Worm (Caenorhabditis elegans) whole organism, L1 larva: ENCODE data around the gene lgc-56.

ENCODE experiments used
- C34B4.2 ChIP-seq: sonication (generic microtip); optimal IDR thresholded peaks from 2 replicates; lab custom pipeline; 2017; ENCODE audit warnings: mild to moderate bottlenecking, missing genetic modification characterization, missing compliant biosample characterization
- ama-1 ChIP-seq: fragments of 150-350 bp; optimal IDR thresholded peaks from 2 replicates; lab custom pipeline; 2014
- ceh-63 ChIP-seq: fragments of 200-800 bp; sonication (Bioruptor generic); optimal IDR thresholded peaks from 2 replicates; lab custom pipeline; 2018; ENCODE audit warnings: mild to moderate bottlenecking, missing genetic modification characterization, missing compliant biosample characterization
- ceh-88 ChIP-seq: fragments of 200-800 bp; sonication (Bioruptor generic); IDR thresholded peaks from 2 replicates; pipeline ENCODE4 v1.3.6; 2022; ENCODE audit warnings: missing genetic modification characterization, missing compliant biosample characterization
- ceh-90 ChIP-seq: sonication (generic microtip); optimal IDR thresholded peaks from 2 replicates; lab custom pipeline; 2016; ENCODE audit warnings: missing genetic modification characterization, missing compliant biosample characterization
- dpl-1 ChIP-seq, 3 experiments: fragments of 150-350 bp in 2 of 3; sonication (generic microtip) in 1 of 3; optimal IDR thresholded peaks; 2 replicates each; lab custom pipeline; 2014 to 2017; ENCODE audit warnings: missing biosample characterization in 3 of 3, missing genetic modification characterization in 3 of 3, missing genetic modification reagents in 3 of 3
- efl-1 ChIP-seq, 4 experiments: fragments of 150-350 bp; optimal IDR thresholded peaks in 3 of 4; peaks in 1 of 4; 1 replicate in 1 of 4; 2 replicates in 3 of 4; lab custom pipeline; 2014; ENCODE audit warnings: missing biosample characterization in 2 of 4, missing genetic modification characterization in 2 of 4, missing genetic modification reagents in 2 of 4
- efl-3 ChIP-seq: fragments of 200-800 bp; sonication (Bioruptor generic); optimal IDR thresholded peaks from 2 replicates; lab custom pipeline; 2018; ENCODE audit warnings: mild to moderate bottlenecking, missing genetic modification characterization, missing compliant biosample characterization
- egl-27 ChIP-seq, 2 experiments: fragments of 150-350 bp in 1 of 2; sonication (generic microtip); optimal IDR thresholded peaks; 3 replicates each; lab custom pipeline; 2017 to 2018; ENCODE audit warnings: missing biosample characterization in 2 of 2, missing genetic modification characterization in 2 of 2, missing genetic modification reagents in 2 of 2
- elt-2 ChIP-seq: sonication (generic microtip); optimal IDR thresholded peaks from 2 replicates; lab custom pipeline; 2016; ENCODE audit warnings: missing genetic modification characterization, mild to moderate bottlenecking, inconsistent platforms, missing compliant biosample characterization, missing genetic modification reagents
- ets-5 ChIP-seq: fragments of 200-800 bp; sonication (Bioruptor generic); IDR thresholded peaks from 2 replicates; pipeline ENCODE4 v1.3.6; 2022; ENCODE audit warnings: missing genetic modification characterization, missing compliant biosample characterization
- fkh-8 ChIP-seq: sonication (generic microtip); optimal IDR thresholded peaks from 2 replicates; lab custom pipeline; 2016; ENCODE audit warnings: mild to moderate bottlenecking, missing genetic modification characterization, missing compliant biosample characterization
- fos-1 ChIP-seq: fragments of 150-350 bp; optimal IDR thresholded peaks from 2 replicates; lab custom pipeline; 2014; ENCODE audit warnings: missing biosample characterization, missing genetic modification characterization
- grh-1 ChIP-seq: fragments of 200-800 bp; sonication (Bioruptor generic); IDR thresholded peaks from 2 replicates; pipeline ENCODE4 v1.3.6; 2022; ENCODE audit warnings: missing genetic modification reagents, missing genetic modification characterization, missing compliant biosample characterization
- hlh-17 ChIP-seq: fragments of 200-800 bp; sonication (Bioruptor generic); optimal IDR thresholded peaks from 2 replicates; lab custom pipeline; 2018; ENCODE audit warnings: missing genetic modification characterization, mild to moderate bottlenecking, missing compliant biosample characterization, moderate library complexity, borderline replicate concordance
- irx-1 ChIP-seq: sonication (generic microtip); optimal IDR thresholded peaks from 2 replicates; lab custom pipeline; 2016; ENCODE audit warnings: missing genetic modification characterization, missing compliant biosample characterization
- isw-1 ChIP-seq: fragments of 200-800 bp; sonication (Bioruptor generic); IDR thresholded peaks from 2 replicates; pipeline ENCODE4 v1.3.6; 2022; ENCODE audit warnings: missing genetic modification characterization, missing compliant biosample characterization
- lin-14 ChIP-seq: fragments of 200-800 bp; sonication (Bioruptor generic); optimal IDR thresholded peaks from 2 replicates; lab custom pipeline; 2018; ENCODE audit warnings: mild to moderate bottlenecking, missing genetic modification characterization, moderate library complexity, missing compliant biosample characterization
- lin-15B ChIP-seq: fragments of 150-350 bp; sonication (generic microtip); optimal IDR thresholded peaks from 3 replicates; lab custom pipeline; 2014; ENCODE audit warnings: missing biosample characterization, missing genetic modification characterization
- lin-35 ChIP-seq, 2 experiments: fragments of 150-350 bp; optimal IDR thresholded peaks; 2 replicates each; lab custom pipeline; 2014; ENCODE audit warnings: missing biosample characterization in 2 of 2, missing genetic modification characterization in 2 of 2, missing genetic modification reagents in 2 of 2
- lin-39 ChIP-seq: fragments of 150-350 bp; optimal IDR thresholded peaks from 2 replicates; lab custom pipeline; 2014; ENCODE audit warnings: missing biosample characterization, missing genetic modification reagents, missing genetic modification characterization
- mab-9 ChIP-seq: fragments of 200-800 bp; sonication (Bioruptor generic); IDR thresholded peaks from 2 replicates; pipeline ENCODE4 v1.3.6; 2022; ENCODE audit warnings: missing genetic modification reagents, missing genetic modification characterization, missing compliant biosample characterization
- mef-2 ChIP-seq: fragments of 150-350 bp; optimal IDR thresholded peaks from 2 replicates; lab custom pipeline; 2014; ENCODE audit warnings: missing biosample characterization, missing genetic modification characterization
- mep-1 ChIP-seq: fragments of 150-350 bp; optimal IDR thresholded peaks from 2 replicates; lab custom pipeline; 2014; ENCODE audit warnings: missing biosample characterization, missing genetic modification characterization
- nhr-11 ChIP-seq: fragments of 150-350 bp; optimal IDR thresholded peaks from 2 replicates; lab custom pipeline; 2014; ENCODE audit warnings: missing biosample characterization, missing genetic modification characterization
- nhr-12 ChIP-seq: sonication (generic microtip); optimal IDR thresholded peaks from 2 replicates; lab custom pipeline; 2017; ENCODE audit warnings: missing biosample characterization, missing genetic modification characterization
- nhr-20 ChIP-seq: sonication (generic microtip); optimal IDR thresholded peaks from 2 replicates; lab custom pipeline; 2016; ENCODE audit warnings: mild to moderate bottlenecking, missing genetic modification characterization, missing compliant biosample characterization
- nhr-237 ChIP-seq: fragments of 150-350 bp; optimal IDR thresholded peaks from 2 replicates; lab custom pipeline; 2014; ENCODE audit warnings: missing biosample characterization, missing genetic modification characterization
- nhr-28 ChIP-seq: fragments of 150-350 bp; optimal IDR thresholded peaks from 2 replicates; lab custom pipeline; 2014; ENCODE audit warnings: missing biosample characterization, missing genetic modification characterization
- nhr-77 ChIP-seq: fragments of 150-350 bp; optimal IDR thresholded peaks from 2 replicates; lab custom pipeline; 2014; ENCODE audit warnings: missing biosample characterization, missing genetic modification characterization
- pag-3 ChIP-seq: sonication (generic microtip); optimal IDR thresholded peaks from 2 replicates; lab custom pipeline; 2017; ENCODE audit warnings: missing genetic modification characterization, mild to moderate bottlenecking, missing compliant biosample characterization, antibody characterized with exemption, borderline replicate concordance; ENCODE audit not compliant: insufficient read depth
- pax-3 ChIP-seq: fragments of 200-800 bp; sonication (Bioruptor generic); optimal IDR thresholded peaks from 2 replicates; lab custom pipeline; 2018; ENCODE audit warnings: mild to moderate bottlenecking, missing genetic modification characterization, moderate library complexity, missing compliant biosample characterization
- rnt-1 ChIP-seq: sonication (generic microtip); optimal IDR thresholded peaks from 2 replicates; lab custom pipeline; 2016; ENCODE audit warnings: mild to moderate bottlenecking, missing genetic modification characterization, moderate library complexity, missing compliant biosample characterization
- sox-4 ChIP-seq: sonication (generic microtip); optimal IDR thresholded peaks from 2 replicates; lab custom pipeline; 2016; ENCODE audit warnings: missing genetic modification characterization, missing compliant biosample characterization
- sptf-1 ChIP-seq: fragments of 150-350 bp; optimal IDR thresholded peaks from 2 replicates; lab custom pipeline; 2014; ENCODE audit warnings: missing biosample characterization, missing genetic modification characterization
- sup-37 ChIP-seq: fragments of 200-800 bp; sonication (Bioruptor generic); optimal IDR thresholded peaks from 2 replicates; lab custom pipeline; 2018; ENCODE audit warnings: mild to moderate bottlenecking, missing genetic modification characterization, missing compliant biosample characterization
- swsn-7 ChIP-seq: sonication (generic microtip); optimal IDR thresholded peaks from 2 replicates; lab custom pipeline; 2016; ENCODE audit warnings: missing genetic modification characterization, missing compliant biosample characterization
- tlp-1 ChIP-seq: fragments of 150-350 bp; optimal IDR thresholded peaks from 2 replicates; lab custom pipeline; 2014; ENCODE audit warnings: missing biosample characterization, missing genetic modification characterization
- unc-98 ChIP-seq: fragments of 200-800 bp; sonication (Bioruptor generic); IDR thresholded peaks from 2 replicates; pipeline ENCODE4 v1.3.6; 2022; ENCODE audit warnings: missing genetic modification characterization, missing compliant biosample characterization
- zag-1 ChIP-seq: fragments of 150-350 bp; optimal IDR thresholded peaks from 2 replicates; lab custom pipeline; 2014; ENCODE audit warnings: missing biosample characterization, missing genetic modification characterization
- zip-4 ChIP-seq: fragments of 200-800 bp; sonication (Bioruptor generic); optimal IDR thresholded peaks from 2 replicates; lab custom pipeline; 2018; ENCODE audit warnings: mild to moderate bottlenecking, missing genetic modification characterization, moderate library complexity, missing compliant biosample characterization
- ztf-11 ChIP-seq, 2 experiments: sonication (generic microtip); optimal IDR thresholded peaks; 2 replicates each; lab custom pipeline; 2016 to 2017; ENCODE audit warnings: missing genetic modification characterization in 2 of 2, missing biosample characterization in 1 of 2, missing compliant biosample characterization in 1 of 2
- ztf-4 ChIP-seq: fragments of 150-350 bp; optimal IDR thresholded peaks from 2 replicates; lab custom pipeline; 2014; ENCODE audit warnings: missing biosample characterization, missing genetic modification characterization

The lgc-56 gene

ce11 chrII:5182451-5182850, 52.3 kb downstream of the lgc-56 start (continued):
- TF ChIP-seq nhr-77 (tag; lab: Kevin White, UChicago), result no peak
- no peak for TF ChIP-seq unc-98
- peak; percentile 80 for TF ChIP-seq nhr-20 (tag; lab: Kevin White, UChicago)
- TF ChIP-seq nhr-11 (tag; lab: Kevin White, UChicago), result no peak
- no peak for TF ChIP-seq tlp-1
- peak; percentile 54 for TF ChIP-seq rnt-1 (tag; lab: Kevin White, UChicago)
- peak; percentile 82 for TF ChIP-seq lin-14
- no peak for TF ChIP-seq lin-15B (tag; lab: Kevin White, UChicago)
- TF ChIP-seq ztf-11 (tag; optimal IDR thresholded peaks at IDR 0.05; lab: Kevin White, UChicago), result no peak
- no peak for TF ChIP-seq C34B4.2 (tag; lab: Kevin White, UChicago)
- TF ChIP-seq swsn-7 (tag; lab: Kevin White, UChicago), result peak; percentile 57
- TF ChIP-seq lin-39, result no peak
- peak; percentile 66 for TF ChIP-seq fkh-8 (tag; lab: Kevin White, UChicago)
- no peak for TF ChIP-seq sptf-1 (tag; lab: Kevin White, UChicago)
- TF ChIP-seq nhr-12 (tag; lab: Kevin White, UChicago), result no peak
- TF ChIP-seq mep-1 (tag; lab: Kevin White, UChicago), result peak; percentile 77
- no peak for TF ChIP-seq ceh-88 (GFP tag; lab: Robert Waterston, UW)
- peak; percentile 2 for TF ChIP-seq mef-2 (tag; lab: Kevin White, UChicago)
- TF ChIP-seq nhr-28 (tag; lab: Kevin White, UChicago), result no peak
- no peak for TF ChIP-seq hlh-17 (GFP tag; lab: Kevin White, UChicago)
- no peak for TF ChIP-seq fos-1 (tag; lab: Kevin White, UChicago)
- no peak for TF ChIP-seq ceh-90
- peak; percentile 9 for TF ChIP-seq irx-1 (tag; lab: Kevin White, UChicago)
- TF ChIP-seq elt-2 (tag; lab: Kevin White, UChicago), result peak; percentile 97
- TF ChIP-seq pag-3, result no peak
- TF ChIP-seq zip-4, result no peak
- no peak for TF ChIP-seq egl-27 (tag; optimal IDR thresholded peaks at IDR 0.05; lab: Kevin White, UChicago)
- TF ChIP-seq sup-37, result no peak
- no peak for TF ChIP-seq pax-3
- TF ChIP-seq sox-4, result no peak
- TF ChIP-seq ceh-63 (GFP tag; lab: Kevin White, UChicago), result no peak
- no peak for TF ChIP-seq zag-1 (tag; lab: Kevin White, UChicago)
- TF ChIP-seq ztf-4, result peak; percentile 71
- peak; percentile 48 for TF ChIP-seq ama-1 (lab: Kevin White, UChicago)
- TF ChIP-seq efl-1 (optimal IDR thresholded peaks at IDR 0.05; lab: Kevin White, UChicago), result peak; percentile 43 to 46
- TF ChIP-seq efl-1 (GFP tag; optimal IDR thresholded peaks at IDR 0.05 in 1 of 2; lab: Kevin White, UChicago), result peak in 1 of 2 experiments; percentile 90
- TF ChIP-seq mab-9 (GFP tag; lab: Robert Waterston, UW), result no peak
- TF ChIP-seq ets-5 (GFP tag; lab: Robert Waterston, UW), result no peak
- peak in 2 of 3 experiments; percentile 5 to 35 for TF ChIP-seq dpl-1 (GFP tag; optimal IDR thresholded peaks at IDR 0.05; lab: Kevin White, UChicago)
- TF ChIP-seq grh-1 (GFP tag; lab: Robert Waterston, UW), result no peak
- no peak for TF ChIP-seq isw-1 (GFP tag; lab: Robert Waterston, UW)
- no peak for TF ChIP-seq efl-3 (GFP tag; lab: Kevin White, UChicago)
- TF ChIP-seq lin-35 (GFP tag; optimal IDR thresholded peaks at IDR 0.05; lab: Kevin White, UChicago), result peak; percentile 58 to 76
- no peak for TF ChIP-seq nhr-237
